Fruit fly (Drosophila melanogaster) whole organism, adult: ENCODE measurements around the gene CG31068.
A peak's percentile ranks its signal among the peaks of the same experiment; 100 is the strongest.

Experiments used
- CG11617 ChIP-seq: fragments of 200-800 bp; sonication (Bioruptor generic); optimal IDR thresholded peaks from 2 replicates; lab custom pipeline; 2017; ENCODE audit warnings: mild to moderate bottlenecking, missing biosample characterization, missing genetic modification reagents, missing genetic modification characterization
- CG12768 ChIP-seq: fragments of 200-800 bp; sonication (Bioruptor generic); optimal IDR thresholded peaks from 2 replicates; lab custom pipeline; 2017; ENCODE audit warnings: missing biosample characterization, missing genetic modification characterization, mild to moderate bottlenecking, moderate library complexity, missing genetic modification reagents
- CG14711 ChIP-seq: fragments of 200-800 bp; sonication (Bioruptor generic); optimal IDR thresholded peaks from 2 replicates; lab custom pipeline; 2018; ENCODE audit warnings: missing biosample characterization, mild to moderate bottlenecking, missing genetic modification characterization, moderate library complexity
- CG1620 ChIP-seq: fragments of 200-800 bp; sonication (Bioruptor generic); optimal IDR thresholded peaks from 2 replicates; lab custom pipeline; 2016; ENCODE audit warnings: missing biosample characterization, missing genetic modification characterization
- CG33017 ChIP-seq: fragments of 200-800 bp; sonication (Bioruptor generic); optimal IDR thresholded peaks from 2 replicates; lab custom pipeline; 2018; ENCODE audit warnings: missing biosample characterization, mild to moderate bottlenecking, missing genetic modification characterization, moderate library complexity
- CG5204 ChIP-seq: fragments of 200-800 bp; sonication (Bioruptor generic); optimal IDR thresholded peaks from 2 replicates; lab custom pipeline; 2016; ENCODE audit warnings: missing biosample characterization, missing genetic modification characterization
- CG7045 ChIP-seq: fragments of 200-800 bp; sonication (Bioruptor generic); optimal IDR thresholded peaks from 2 replicates; lab custom pipeline; 2017; ENCODE audit warnings: missing biosample characterization, mild to moderate bottlenecking, missing genetic modification characterization
- CG7101 ChIP-seq: fragments of 200-800 bp; sonication (Bioruptor generic); optimal IDR thresholded peaks from 2 replicates; lab custom pipeline; 2018; ENCODE audit warnings: missing biosample characterization, mild to moderate bottlenecking, missing genetic modification characterization, moderate library complexity
- Clk ChIP-seq: fragments of 200-800 bp; sonication (Bioruptor generic); optimal IDR thresholded peaks from 2 replicates; lab custom pipeline; 2017; ENCODE audit warnings: missing biosample characterization, missing genetic modification characterization
- Crg-1 ChIP-seq: fragments of 200-800 bp; sonication (Bioruptor generic); optimal IDR thresholded peaks from 2 replicates; lab custom pipeline; 2016; ENCODE audit warnings: missing biosample characterization, missing genetic modification characterization
- Hr96 ChIP-seq: fragments of 200-800 bp; sonication (Bioruptor generic); optimal IDR thresholded peaks from 2 replicates; lab custom pipeline; 2016; ENCODE audit warnings: missing biosample characterization, missing genetic modification characterization
- Mnt ChIP-seq: fragments of 200-800 bp; sonication (Bioruptor generic); optimal IDR thresholded peaks from 2 replicates; lab custom pipeline; 2016; ENCODE audit warnings: missing biosample characterization, mild to moderate bottlenecking, missing genetic modification characterization
- bab1 ChIP-seq: fragments of 200-800 bp; sonication (Bioruptor generic); optimal IDR thresholded peaks from 3 replicates; lab custom pipeline; 2019; ENCODE audit warnings: missing biosample characterization, mild to moderate bottlenecking, missing genetic modification characterization, moderate library complexity
- cic ChIP-seq: fragments of 200-800 bp; sonication (Bioruptor generic); optimal IDR thresholded peaks from 2 replicates; lab custom pipeline; 2017; ENCODE audit warnings: missing biosample characterization, mild to moderate bottlenecking, missing genetic modification characterization, moderate library complexity
- cnc ChIP-seq, 2 experiments: fragments of >200 bp; optimal IDR thresholded peaks; 2 replicates each; lab custom pipeline; 2017
- kay ChIP-seq: fragments of 200-800 bp; sonication (Bioruptor generic); peaks from one replicate; lab custom pipeline; 2016; ENCODE audit warnings: missing biosample characterization, missing genetic modification characterization, borderline replicate concordance
- ovo ChIP-seq: fragments of 200-800 bp; sonication (Bioruptor generic); optimal IDR thresholded peaks from 2 replicates; lab custom pipeline; 2016; ENCODE audit warnings: missing biosample characterization, missing genetic modification characterization
- pad ChIP-seq: fragments of 200-800 bp; sonication (Bioruptor generic); optimal IDR thresholded peaks from 3 replicates; lab custom pipeline; 2017; ENCODE audit warnings: missing biosample characterization, missing genetic modification characterization, mild to moderate bottlenecking, moderate library complexity, missing genetic modification reagents
- tj ChIP-seq: fragments of 200-800 bp; sonication (Bioruptor generic); optimal IDR thresholded peaks from 3 replicates; lab custom pipeline; 2017; ENCODE audit warnings: missing biosample characterization, mild to moderate bottlenecking, missing genetic modification characterization, moderate library complexity
- toe ChIP-seq: fragments of 200-800 bp; sonication (Bioruptor generic); optimal IDR thresholded peaks from 2 replicates; lab custom pipeline; 2016; ENCODE audit warnings: missing biosample characterization, missing genetic modification characterization

Gene CG31068

dm6 chr3R:27272233-27272632, 38.7 kb downstream of the CG31068 start:
- TF ChIP-seq cic (GFP tag; lab: Kevin White, UChicago) (no peak), CG11617 (GFP tag; lab: Kevin White, UChicago) (no peak), cnc (optimal IDR thresholded peaks at IDR 0.05; lab: Kevin White, UChicago) (no peak), toe (GFP tag; lab: Kevin White, UChicago) (no peak), CG1620 (GFP tag; lab: Kevin White, UChicago) (no peak), pad (no peak), kay (GFP tag; lab: Kevin White, UChicago) (no peak)

DNA sequence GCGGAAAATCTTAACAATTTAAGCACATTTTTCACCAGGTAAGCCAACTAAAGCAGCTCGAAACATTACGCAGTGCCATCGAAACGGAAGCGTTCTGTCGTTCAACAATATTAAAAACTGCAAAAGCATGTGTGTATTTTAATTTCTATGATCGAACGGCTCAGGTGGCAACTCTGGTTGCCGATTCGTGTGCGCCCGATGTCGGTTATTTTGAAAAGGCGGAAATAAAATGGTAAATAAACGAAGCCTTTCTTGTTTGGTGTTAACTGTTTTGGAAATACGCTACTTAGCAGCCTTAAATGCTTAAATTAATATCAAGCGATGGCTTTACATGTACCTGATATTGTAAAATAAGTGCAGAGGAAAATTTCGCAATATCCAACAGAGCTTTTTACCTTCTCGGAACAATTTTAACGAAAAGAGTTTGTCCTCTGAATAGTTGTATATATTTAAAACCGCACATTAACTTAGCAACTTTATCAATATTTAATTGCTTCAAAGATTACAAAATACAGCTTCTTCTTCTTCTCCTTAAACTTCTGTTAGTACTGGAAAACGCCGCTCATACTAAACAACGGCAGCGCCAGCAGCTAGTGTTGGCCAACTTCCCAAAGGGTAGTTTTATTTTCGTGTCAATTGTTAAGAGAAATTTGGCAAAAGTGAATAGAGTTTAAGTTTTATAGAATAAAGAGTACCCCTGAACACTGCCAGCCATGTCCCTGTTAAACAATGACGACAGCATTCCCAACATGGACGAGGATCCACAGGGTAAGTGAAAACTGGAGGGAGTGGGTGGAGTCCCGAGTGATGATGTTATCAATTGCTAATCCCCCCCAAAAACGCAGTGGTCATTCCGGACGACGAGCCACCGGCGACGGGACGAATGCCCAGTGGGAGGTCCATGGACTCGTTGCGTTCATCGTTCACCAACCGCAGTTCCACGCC, 39.9 kb downstream of the CG31068 start, which contains the start of gene CG5934:
TSS of gene CG5934 (plus strand) at position 588 of the 945 bp plus-strand sequence.
- TF ChIP-seq CG14711 (peak; percentile 80), tj (GFP tag; lab: Kevin White, UChicago) (no peak), CG7101 (peak; percentile 65), toe (GFP tag; lab: Kevin White, UChicago) (peak; percentile 36), kay (GFP tag; lab: Kevin White, UChicago) (no peak), CG5204 (no peak), CG12768 (GFP tag; lab: Kevin White, UChicago) (peak; percentile 71), Crg-1 (peak; percentile 82), cnc (optimal IDR thresholded peaks at IDR 0.05; lab: Kevin White, UChicago) (no peak), cic (GFP tag; lab: Kevin White, UChicago) (peak; percentile 33), bab1 (GFP tag; lab: Kevin White, UChicago) (no peak), pad (peak; percentile 64), Clk (GFP tag; lab: Kevin White, UChicago) (peak; percentile 1), CG1620 (GFP tag; lab: Kevin White, UChicago) (peak; percentile 86), CG7045 (GFP tag; lab: Kevin White, UChicago) (peak; percentile 30), CG11617 (GFP tag; lab: Kevin White, UChicago) (peak; percentile 18), CG33017 (tag; lab: Kevin White, UChicago) (peak; percentile 21), Mnt (peak; percentile 64), ovo (GFP tag; lab: Kevin White, UChicago) (no peak), Hr96 (GFP tag; lab: Kevin White, UChicago) (peak; percentile 71)

DNA sequence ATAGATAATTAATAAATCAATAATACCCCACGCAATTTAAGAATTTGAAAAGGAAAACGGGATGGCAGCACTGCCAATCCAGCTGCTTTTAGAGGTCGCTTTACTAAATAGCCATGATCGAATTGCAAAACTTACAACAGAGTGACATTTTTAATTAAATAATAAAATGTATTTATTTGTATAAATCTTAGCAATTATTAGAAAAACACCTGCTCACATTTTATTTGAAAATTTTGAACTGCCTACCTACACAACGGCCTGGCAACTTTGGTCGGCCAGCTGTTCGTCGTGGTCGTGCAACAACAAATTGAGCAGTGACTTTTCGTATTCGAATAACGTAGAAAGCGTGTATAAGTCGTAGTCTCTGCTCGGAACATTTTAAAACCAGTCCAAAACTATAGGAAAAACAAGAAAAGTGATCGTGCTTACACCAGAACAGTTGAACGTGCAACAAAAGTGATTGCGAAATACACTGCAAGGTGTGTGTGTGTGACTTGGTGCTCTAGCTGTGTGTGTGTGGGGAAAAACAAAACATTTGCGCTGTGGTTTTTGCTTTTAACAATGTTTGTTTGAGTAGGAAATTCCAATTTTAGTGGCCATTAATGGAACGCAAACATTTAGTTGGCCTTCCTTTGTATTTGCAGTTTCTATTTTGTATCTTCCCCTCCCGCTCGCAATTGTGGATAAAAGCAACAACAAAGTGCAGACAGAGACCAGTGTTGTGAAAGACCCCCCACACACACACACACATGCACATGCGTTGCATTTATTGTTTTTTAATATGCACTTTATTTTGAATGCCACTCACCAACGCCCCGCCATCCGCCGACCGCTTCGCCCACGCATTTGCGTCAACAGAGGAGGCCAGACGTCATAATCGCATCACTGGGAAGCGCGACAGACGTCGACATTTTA, 41.3 kb downstream of the CG31068 start, which contains the start of gene CG5938:
TSS of gene CG5938 (plus strand) at position 262 of the 915 bp plus-strand sequence.
- TF ChIP-seq CG12768 (GFP tag; lab: Kevin White, UChicago) (peak; percentile 72), CG11617 (GFP tag; lab: Kevin White, UChicago) (peak; percentile 36), CG5204 (no peak), cnc (optimal IDR thresholded peaks at IDR 0.05; lab: Kevin White, UChicago) (no peak), pad (peak; percentile 64), Hr96 (GFP tag; lab: Kevin White, UChicago) (no peak), bab1 (GFP tag; lab: Kevin White, UChicago) (no peak), Mnt (peak; percentile 40), toe (GFP tag; lab: Kevin White, UChicago) (peak; percentile 36), ovo (GFP tag; lab: Kevin White, UChicago) (peak; percentile 20), cic (GFP tag; lab: Kevin White, UChicago) (peak; percentile 78), CG14711 (peak; percentile 58), kay (GFP tag; lab: Kevin White, UChicago) (no peak), Crg-1 (no peak), tj (GFP tag; lab: Kevin White, UChicago) (peak; percentile 24), CG7045 (GFP tag; lab: Kevin White, UChicago) (peak; percentile 16), Clk (GFP tag; lab: Kevin White, UChicago) (no peak), CG1620 (GFP tag; lab: Kevin White, UChicago) (no peak), CG7101 (peak; percentile 22), CG33017 (tag; lab: Kevin White, UChicago) (peak; percentile 12)

- TF ChIP-seq CG7101: no peak
- TF ChIP-seq CG14711: no peak
- TF ChIP-seq CG7045 (GFP tag; lab: Kevin White, UChicago): no peak
- TF ChIP-seq tj (GFP tag; lab: Kevin White, UChicago): no peak
- no peak for TF ChIP-seq CG5204
- no peak for TF ChIP-seq pad
- TF ChIP-seq CG11617 (GFP tag; lab: Kevin White, UChicago): no peak
- TF ChIP-seq CG33017 (tag; lab: Kevin White, UChicago): no peak
- TF ChIP-seq Mnt: no peak
- no peak for TF ChIP-seq toe (GFP tag; lab: Kevin White, UChicago)
- no peak for TF ChIP-seq Clk (GFP tag; lab: Kevin White, UChicago)
- no peak for TF ChIP-seq ovo (GFP tag; lab: Kevin White, UChicago)
- TF ChIP-seq cic (GFP tag; lab: Kevin White, UChicago): no peak
- TF ChIP-seq cnc (optimal IDR thresholded peaks at IDR 0.05; lab: Kevin White, UChicago): no peak
Measured at dm6 chr3R:27279478-27279877, 46.0 kb downstream of the CG31068 start.
